Fruit fly (Drosophila melanogaster): ENCODE measurements around the gene trbl.

trbl gene

dm6 chr3L:20354872-20355271, 46.5 kb downstream of the trbl start:
- TF ChIP-seq CG14655 (GFP tag; optimal IDR thresholded peaks at IDR 0.05) (no peak), EcR (GFP tag; optimal IDR thresholded peaks at IDR 0.05) (peak; percentile 82)

dm6 chr3L:20354363-20354762, 47.0 kb downstream of the trbl start:
- TF ChIP-seq CG32121 (GFP tag; IDR thresholded peaks at IDR 0.05) = no peak
- TF ChIP-seq CG34367 (tag; optimal IDR thresholded peaks at IDR 0.05) = no peak

dm6 chr3L:20353726-20354332, 47.6 kb downstream of the trbl start:
- TF ChIP-seq CG8159 (tag; optimal IDR thresholded peaks at IDR 0.05) = peak; percentile 87
- TF ChIP-seq Ets98B (GFP tag; IDR thresholded peaks at IDR 0.05) = no peak
- no peak for TF ChIP-seq Pif1A (GFP tag; optimal IDR thresholded peaks at IDR 0.05)
- no peak for TF ChIP-seq Snoo (tag; optimal IDR thresholded peaks at IDR 0.05)
- no peak for TF ChIP-seq CG10348 (GFP tag; IDR thresholded peaks at IDR 0.05)
- no peak for TF ChIP-seq CG13204 (GFP tag; optimal IDR thresholded peaks at IDR 0.05)
- TF ChIP-seq Pif1B (GFP tag; optimal IDR thresholded peaks at IDR 0.05) = no peak
- no peak for TF ChIP-seq CG14655 (GFP tag; optimal IDR thresholded peaks at IDR 0.05)
- no peak for TF ChIP-seq EcR (GFP tag; optimal IDR thresholded peaks at IDR 0.05)
- TF ChIP-seq CG4496 (GFP tag; IDR thresholded peaks at IDR 0.05) = no peak
- TF ChIP-seq CG17806 (tag; optimal IDR thresholded peaks at IDR 0.05) = no peak
- 0 out of 2 replicates have a peak, but pooled peaks have one; percentile 13 for TF ChIP-seq CG12605 (GFP tag; IDR thresholded peaks at IDR 0.05)
- no peak for TF ChIP-seq CG9948 (tag; optimal IDR thresholded peaks at IDR 0.05)
- TF ChIP-seq gl (tag; optimal IDR thresholded peaks at IDR 0.05) = no peak
- no peak for TF ChIP-seq D1 (tag; optimal IDR thresholded peaks at IDR 0.05)
- 0 out of 2 replicates have a peak, but pooled peaks have one; percentile 9 for TF ChIP-seq CG32121 (GFP tag; IDR thresholded peaks at IDR 0.05)
- no peak for TF ChIP-seq rn (GFP tag; IDR thresholded peaks at IDR 0.05)
- no peak for TF ChIP-seq CG34367 (tag; optimal IDR thresholded peaks at IDR 0.05)
- no peak for TF ChIP-seq CG15710 (tag; optimal IDR thresholded peaks at IDR 0.05)
- no peak for TF ChIP-seq fd96Ca (GFP tag; IDR thresholded peaks at IDR 0.05)
- TF ChIP-seq CG8301 (tag; optimal IDR thresholded peaks at IDR 0.05) = no peak

dm6 chr3L:20353149-20353548, 48.3 kb downstream of the trbl start, which contains the start of gene CG5618:
CG5618 (plus strand) TSS chr3L:20353449.
- TF ChIP-seq Ets98B (GFP tag; IDR thresholded peaks at IDR 0.05) (no peak), CG9948 (tag; optimal IDR thresholded peaks at IDR 0.05) (no peak), fd96Ca (GFP tag; IDR thresholded peaks at IDR 0.05) (no peak), CG12605 (GFP tag; IDR thresholded peaks at IDR 0.05) (no peak), Pif1A (GFP tag; optimal IDR thresholded peaks at IDR 0.05) (no peak), CG34367 (tag; optimal IDR thresholded peaks at IDR 0.05) (no peak), CG8301 (tag; optimal IDR thresholded peaks at IDR 0.05) (no peak)

dm6 chr3L:20349333-20349924, 52.0 kb downstream of the trbl start:
- TF ChIP-seq Snoo (tag; optimal IDR thresholded peaks at IDR 0.05) = no peak
- TF ChIP-seq fd96Ca (GFP tag; IDR thresholded peaks at IDR 0.05) = no peak; the same call in 2 of the 3 replicates
- peak; percentile 44; the same call in 1 of the 2 replicates for TF ChIP-seq Ets98B (GFP tag; IDR thresholded peaks at IDR 0.05)
- TF ChIP-seq CG12605 (GFP tag; IDR thresholded peaks at IDR 0.05) = 0 out of 2 replicates have a peak, but pooled peaks have one; percentile 46
- 0 out of 3 replicates have a peak, but pooled peaks have one; percentile 39 for TF ChIP-seq CG4496 (GFP tag; IDR thresholded peaks at IDR 0.05)
- TF ChIP-seq CG17806 (tag; optimal IDR thresholded peaks at IDR 0.05) = no peak
- TF ChIP-seq EcR (GFP tag; optimal IDR thresholded peaks at IDR 0.05) = peak; percentile 95
- 0 out of 2 replicates have a peak, but pooled peaks have one; percentile 29 for TF ChIP-seq CG32121 (GFP tag; IDR thresholded peaks at IDR 0.05)
- TF ChIP-seq CG8159 (tag; optimal IDR thresholded peaks at IDR 0.05) = no peak
- no peak for TF ChIP-seq rn (GFP tag; IDR thresholded peaks at IDR 0.05)
- TF ChIP-seq Pif1A (GFP tag; optimal IDR thresholded peaks at IDR 0.05) = no peak

- TF ChIP-seq CG13204 (GFP tag; optimal IDR thresholded peaks at IDR 0.05) (no peak), EcR (GFP tag; optimal IDR thresholded peaks at IDR 0.05) (no peak), rn (GFP tag; IDR thresholded peaks at IDR 0.05) (no peak), CG8301 (tag; optimal IDR thresholded peaks at IDR 0.05) (no peak)
These were observed 52.8 kb downstream of the trbl start for dm6 chr3L:20348581-20349093.
